Worm (Caenorhabditis elegans): ENCODE data around the gene ints-11.
A peak's percentile ranks its signal among the peaks of the same experiment; 100 is the strongest.

ints-11 gene

DNA sequence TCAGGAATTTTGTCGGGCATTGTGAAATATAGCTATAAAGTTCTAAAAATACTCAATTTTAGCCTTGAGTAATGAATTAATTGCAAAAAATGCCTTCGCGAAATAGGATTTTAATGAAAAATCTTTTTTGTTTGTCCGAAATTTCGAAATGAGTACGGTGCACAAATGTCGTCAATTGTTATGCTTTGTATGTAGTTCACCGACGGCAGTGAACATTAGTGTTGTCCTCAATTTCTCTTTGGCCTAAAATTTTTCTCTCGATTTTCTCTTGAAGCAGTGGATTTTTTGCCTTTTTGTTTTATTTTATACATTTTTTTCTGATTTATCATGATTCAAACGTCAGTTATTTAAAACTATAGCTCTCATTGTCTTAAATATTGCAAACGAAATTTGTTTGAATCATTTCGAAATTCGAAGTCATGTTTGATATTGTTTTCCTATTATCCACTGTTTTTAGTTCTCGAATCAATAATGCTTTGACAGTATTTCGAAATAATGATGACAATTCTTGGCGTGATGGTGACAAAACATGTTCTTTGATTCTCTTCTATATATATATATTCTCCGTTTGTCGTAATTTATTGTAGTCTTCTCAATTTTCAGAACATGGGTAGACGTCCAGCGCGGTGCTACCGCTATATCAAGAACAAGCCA is at the start of gene ints-11, which contains the start of gene rpl-10:
TSS of gene ints-11 (minus strand) at position 201 of the 654 bp plus-strand sequence.
TSS of gene rpl-10 (plus strand) at position 604 of the 654 bp plus-strand sequence.
- no peak for TF ChIP-seq pqm-1 (tag; optimal IDR thresholded peaks at IDR 0.05)
- TF ChIP-seq lin-15B (tag; optimal IDR thresholded peaks at IDR 0.05), result peak; percentile 43
- peak; percentile 66 for TF ChIP-seq blmp-1 (tag; optimal IDR thresholded peaks at IDR 0.05)
- TF ChIP-seq tbx-2 (tag; optimal IDR thresholded peaks at IDR 0.05), result peak; percentile 19
- TF ChIP-seq nhr-47 (tag; optimal IDR thresholded peaks at IDR 0.05), result peak; percentile 41
- TF ChIP-seq unc-130 (tag; optimal IDR thresholded peaks at IDR 0.05), result peak; percentile 58
- TF ChIP-seq isw-1 (GFP tag; IDR thresholded peaks at IDR 0.05), result peak; percentile 31
- TF ChIP-seq swsn-7 (tag; optimal IDR thresholded peaks at IDR 0.05), result peak; percentile 29
- TF ChIP-seq elt-2 (tag; optimal IDR thresholded peaks at IDR 0.05), result no peak
- TF ChIP-seq lsy-2 (tag; optimal IDR thresholded peaks at IDR 0.05), result peak; percentile 89 to 98
- TF ChIP-seq xbp-1 (tag; optimal IDR thresholded peaks at IDR 0.05), result peak; percentile 48
- TF ChIP-seq egl-13 (tag; optimal IDR thresholded peaks at IDR 0.05), result no peak
- TF ChIP-seq nhr-71 (tag; optimal IDR thresholded peaks at IDR 0.05), result peak; percentile 65
- peak in 2 of 3 experiments; percentile 28 to 63 for TF ChIP-seq ceh-82 (tag; optimal IDR thresholded peaks at IDR 0.05)
- TF ChIP-seq nhr-19 (GFP tag; conservative IDR thresholded peaks at IDR 0.05), result 0 out of 2 replicates have a peak, but pooled peaks have one; percentile 23
- peak in 1 of 6 experiments; percentile 33 for TF ChIP-seq elt-3 (tag; optimal IDR thresholded peaks at IDR 0.05)
- no peak for TF ChIP-seq ceh-88 (GFP tag; IDR thresholded peaks at IDR 0.05)
- TF ChIP-seq rnt-1 (tag; optimal IDR thresholded peaks at IDR 0.05), result peak; percentile 44
- TF ChIP-seq snu-23 (GFP tag; optimal IDR thresholded peaks at IDR 0.05), result peak; percentile 73
- TF ChIP-seq nhr-85 (tag), result peak; percentile 72
- peak; percentile 79 to 83 for TF ChIP-seq lin-35 (GFP tag; optimal IDR thresholded peaks at IDR 0.05)
- peak; percentile 83 for TF ChIP-seq F16B12.6 (tag; optimal IDR thresholded peaks at IDR 0.05)
- peak in 1 of 2 experiments; percentile 29 for TF ChIP-seq mdl-1 (tag; optimal IDR thresholded peaks at IDR 0.05)
- TF ChIP-seq unc-98 (GFP tag; IDR thresholded peaks at IDR 0.05), result no peak
- TF ChIP-seq C16A3.4 (tag; optimal IDR thresholded peaks at IDR 0.05), result peak; percentile 59
- TF ChIP-seq lin-13 (GFP tag; optimal IDR thresholded peaks at IDR 0.05), result peak; percentile 12
- TF ChIP-seq ceh-8 (GFP tag; optimal IDR thresholded peaks at IDR 0.05), result no peak
- peak; percentile 41 for TF ChIP-seq C04F5.9 (tag; optimal IDR thresholded peaks at IDR 0.05)
- TF ChIP-seq nhr-20 (tag; optimal IDR thresholded peaks at IDR 0.05), result peak; percentile 27
- no peak for TF ChIP-seq fos-1 (tag; optimal IDR thresholded peaks at IDR 0.05)
- TF ChIP-seq fkh-8 (tag; optimal IDR thresholded peaks at IDR 0.05), result no peak
- peak; percentile 67 to 74 for TF ChIP-seq efl-1 (optimal IDR thresholded peaks at IDR 0.05)
- peak; percentile 70 to 90 for TF ChIP-seq efl-1 (GFP tag; optimal IDR thresholded peaks at IDR 0.05 in 1 of 2)
- TF ChIP-seq pag-3 (tag; optimal IDR thresholded peaks at IDR 0.05; ENCODE audit: borderline replicate concordance, insufficient read depth), result no peak
- no peak for TF ChIP-seq ceh-90 (tag; optimal IDR thresholded peaks at IDR 0.05)
- TF ChIP-seq skn-1 (tag; optimal IDR thresholded peaks at IDR 0.05), result peak; percentile 56
- peak; percentile 72 for TF ChIP-seq mep-1 (tag; optimal IDR thresholded peaks at IDR 0.05)
- TF ChIP-seq lir-3 (tag; optimal IDR thresholded peaks at IDR 0.05; ENCODE audit: poor library complexity), result no peak
- peak; percentile 51 to 74 (median 71) for TF ChIP-seq dpl-1 (GFP tag; optimal IDR thresholded peaks at IDR 0.05)
- TF ChIP-seq snpc-4 (tag; optimal IDR thresholded peaks at IDR 0.05), result no peak
- TF ChIP-seq mab-9 (GFP tag; IDR thresholded peaks at IDR 0.05), result no peak

DNA sequence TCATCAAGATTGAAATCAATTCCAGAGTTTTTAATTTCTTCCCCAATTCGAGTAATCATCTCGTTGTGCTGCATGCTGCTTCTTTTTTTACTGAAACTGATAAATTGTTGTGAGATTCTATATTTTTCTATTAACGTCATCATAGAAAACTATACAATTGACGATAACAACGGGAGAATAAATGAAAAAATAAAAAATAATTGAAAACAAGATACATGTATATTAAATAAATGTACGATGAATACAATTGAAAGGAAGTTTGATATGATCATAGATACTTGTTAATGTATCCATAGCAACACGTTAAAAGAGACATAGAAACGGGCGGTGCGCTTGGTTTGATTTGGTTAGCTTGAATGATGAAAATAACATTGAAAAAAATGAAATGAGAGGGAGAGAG is 47.2 kb upstream of the ints-11 start, which contains the start of gene T05C12.8:
TSS of gene T05C12.8 (minus strand) at position 101 of the 400 bp plus-strand sequence.
- TF ChIP-seq nhr-237 (tag; optimal IDR thresholded peaks at IDR 0.05) (no peak), fkh-8 (tag; optimal IDR thresholded peaks at IDR 0.05) (peak; percentile 85)

All from whole organism, L1 larva.